Worm (Caenorhabditis elegans): ENCODE measurements around the gene C24B9.3.

The C24B9.3 gene

ce11 chrV:2711429-2711828, at the start of gene C24B9.3:
Gene C24B9.3, minus strand, starts transcription at chrV:2711599.
- TF ChIP-seq B0310.2 (tag; optimal IDR thresholded peaks at IDR 0.05) (no peak), ets-7 (tag; optimal IDR thresholded peaks at IDR 0.05) (no peak), hnd-1 (tag; optimal IDR thresholded peaks at IDR 0.05) (no peak), tbx-11 (GFP tag; IDR thresholded peaks at IDR 0.05) (no peak), aly-1 (tag; optimal IDR thresholded peaks at IDR 0.05) (no peak), pes-1 (GFP tag; IDR thresholded peaks at IDR 0.05) (no peak), flt-1 (GFP tag; IDR thresholded peaks at IDR 0.05) (no peak), tbx-37 (GFP tag; conservative IDR thresholded peaks at IDR 0.05) (no peak), tra-4 (tag; optimal IDR thresholded peaks at IDR 0.05) (no peak)

ce11 chrV:2759456-2759855, 48.1 kb upstream of the C24B9.3 start, which contains the start of gene srg-58:
Gene srg-58, minus strand, starts transcription at chrV:2759556.
- no peak for TF ChIP-seq F13C5.2 (tag; optimal IDR thresholded peaks at IDR 0.05)
- no peak for TF ChIP-seq ets-7 (tag; optimal IDR thresholded peaks at IDR 0.05)
- TF ChIP-seq B0310.2 (tag; optimal IDR thresholded peaks at IDR 0.05) = no peak
- TF ChIP-seq tbx-37 (GFP tag; conservative IDR thresholded peaks at IDR 0.05) = no peak
- no peak for TF ChIP-seq tbx-11 (GFP tag; IDR thresholded peaks at IDR 0.05)
- TF ChIP-seq ceh-36 (tag; optimal IDR thresholded peaks at IDR 0.05) = no peak
- TF ChIP-seq hmg-4 (GFP tag; optimal IDR thresholded peaks at IDR 0.05) = no peak
- TF ChIP-seq tra-4 (tag; optimal IDR thresholded peaks at IDR 0.05) = no peak
- TF ChIP-seq aly-1 (tag; optimal IDR thresholded peaks at IDR 0.05) = no peak
- TF ChIP-seq sea-1 (GFP tag; conservative IDR thresholded peaks at IDR 0.05) = no peak
- no peak for TF ChIP-seq hnd-1 (tag; optimal IDR thresholded peaks at IDR 0.05)
- no peak for TF ChIP-seq pes-1 (GFP tag; IDR thresholded peaks at IDR 0.05)
- no peak for TF ChIP-seq ama-1 (optimal IDR thresholded peaks at IDR 0.05)
- TF ChIP-seq ceh-13 (GFP tag; optimal IDR thresholded peaks at IDR 0.05) = no peak
- no peak for TF ChIP-seq flt-1 (GFP tag; IDR thresholded peaks at IDR 0.05)
- no peak for TF ChIP-seq scrt-1 (GFP tag; IDR thresholded peaks at IDR 0.05)

ce11 chrV:2758437-2758836, 47.0 kb upstream of the C24B9.3 start:
- no peak for TF ChIP-seq sea-1 (GFP tag; conservative IDR thresholded peaks at IDR 0.05)
- no peak for TF ChIP-seq scrt-1 (GFP tag; IDR thresholded peaks at IDR 0.05)
- no peak for TF ChIP-seq tra-4 (tag; optimal IDR thresholded peaks at IDR 0.05)
- no peak for TF ChIP-seq ceh-36 (tag; optimal IDR thresholded peaks at IDR 0.05)

- TF ChIP-seq ceh-36 (tag; optimal IDR thresholded peaks at IDR 0.05) (no peak), hnd-1 (tag; optimal IDR thresholded peaks at IDR 0.05) (no peak), scrt-1 (GFP tag; IDR thresholded peaks at IDR 0.05) (no peak), ceh-13 (GFP tag; optimal IDR thresholded peaks at IDR 0.05) (no peak), sea-1 (GFP tag; conservative IDR thresholded peaks at IDR 0.05) (no peak), ets-7 (tag; optimal IDR thresholded peaks at IDR 0.05) (no peak), hmbx-1 (tag; optimal IDR thresholded peaks at IDR 0.05) (no peak), hmg-4 (GFP tag; optimal IDR thresholded peaks at IDR 0.05) (no peak), pes-1 (GFP tag; IDR thresholded peaks at IDR 0.05) (no peak), flt-1 (GFP tag; IDR thresholded peaks at IDR 0.05) (no peak), aly-1 (tag; optimal IDR thresholded peaks at IDR 0.05) (no peak), tbx-37 (GFP tag; conservative IDR thresholded peaks at IDR 0.05) (no peak), F13C5.2 (tag; optimal IDR thresholded peaks at IDR 0.05) (no peak), B0310.2 (tag; optimal IDR thresholded peaks at IDR 0.05) (no peak), tra-4 (tag; optimal IDR thresholded peaks at IDR 0.05) (no peak), tbx-11 (GFP tag; IDR thresholded peaks at IDR 0.05) (no peak), ama-1 (optimal IDR thresholded peaks at IDR 0.05) (no peak)
Observed at ce11 chrV:2757226-2757893, 46.0 kb upstream of the C24B9.3 start, which contains the start of gene srx-28. Gene srx-28, minus strand, starts transcription at chrV:2757276.

ce11 chrV:2753007-2753406, 41.6 kb upstream of the C24B9.3 start, which contains the start of gene srx-26:
Gene srx-26, minus strand, starts transcription at chrV:2753107.
- TF ChIP-seq hmbx-1 (tag; optimal IDR thresholded peaks at IDR 0.05) (no peak), pes-1 (GFP tag; IDR thresholded peaks at IDR 0.05) (no peak), hmg-4 (GFP tag; optimal IDR thresholded peaks at IDR 0.05) (no peak), F13C5.2 (tag; optimal IDR thresholded peaks at IDR 0.05) (no peak), tra-4 (tag; optimal IDR thresholded peaks at IDR 0.05) (no peak), flt-1 (GFP tag; IDR thresholded peaks at IDR 0.05) (no peak), ceh-36 (tag; optimal IDR thresholded peaks at IDR 0.05) (no peak), ceh-13 (GFP tag; optimal IDR thresholded peaks at IDR 0.05) (no peak), scrt-1 (GFP tag; IDR thresholded peaks at IDR 0.05) (no peak), ama-1 (optimal IDR thresholded peaks at IDR 0.05) (no peak), ets-7 (tag; optimal IDR thresholded peaks at IDR 0.05) (no peak), hnd-1 (tag; optimal IDR thresholded peaks at IDR 0.05) (no peak), tbx-11 (GFP tag; IDR thresholded peaks at IDR 0.05) (no peak), aly-1 (tag; optimal IDR thresholded peaks at IDR 0.05) (no peak), sea-1 (GFP tag; conservative IDR thresholded peaks at IDR 0.05) (no peak), tbx-37 (GFP tag; conservative IDR thresholded peaks at IDR 0.05) (no peak), B0310.2 (tag; optimal IDR thresholded peaks at IDR 0.05) (no peak)

ce11 chrV:2750006-2750405, 38.6 kb upstream of the C24B9.3 start, which contains the start of gene srx-24:
Gene srx-24, minus strand, starts transcription at chrV:2750106.
- TF ChIP-seq ets-7 (tag; optimal IDR thresholded peaks at IDR 0.05) = no peak
- TF ChIP-seq hnd-1 (tag; optimal IDR thresholded peaks at IDR 0.05) = no peak
- TF ChIP-seq ceh-13 (GFP tag; optimal IDR thresholded peaks at IDR 0.05) = no peak
- no peak for TF ChIP-seq tra-4 (tag; optimal IDR thresholded peaks at IDR 0.05)
- TF ChIP-seq tbx-37 (GFP tag; conservative IDR thresholded peaks at IDR 0.05) = no peak
- no peak for TF ChIP-seq tbx-11 (GFP tag; IDR thresholded peaks at IDR 0.05)
- TF ChIP-seq aly-1 (tag; optimal IDR thresholded peaks at IDR 0.05) = no peak
- no peak for TF ChIP-seq ceh-36 (tag; optimal IDR thresholded peaks at IDR 0.05)
- no peak for TF ChIP-seq pes-1 (GFP tag; IDR thresholded peaks at IDR 0.05)

- TF ChIP-seq aly-1 (tag; optimal IDR thresholded peaks at IDR 0.05) (no peak), ama-1 (optimal IDR thresholded peaks at IDR 0.05) (no peak), hnd-1 (tag; optimal IDR thresholded peaks at IDR 0.05) (no peak), ceh-36 (tag; optimal IDR thresholded peaks at IDR 0.05) (no peak), ets-7 (tag; optimal IDR thresholded peaks at IDR 0.05) (no peak), pes-1 (GFP tag; IDR thresholded peaks at IDR 0.05) (no peak), hmg-4 (GFP tag; optimal IDR thresholded peaks at IDR 0.05) (no peak), tra-4 (tag; optimal IDR thresholded peaks at IDR 0.05) (no peak), F13C5.2 (tag; optimal IDR thresholded peaks at IDR 0.05) (no peak), tbx-37 (GFP tag; conservative IDR thresholded peaks at IDR 0.05) (no peak), flt-1 (GFP tag; IDR thresholded peaks at IDR 0.05) (no peak), hmbx-1 (tag; optimal IDR thresholded peaks at IDR 0.05) (no peak), scrt-1 (GFP tag; IDR thresholded peaks at IDR 0.05) (no peak), ceh-13 (GFP tag; optimal IDR thresholded peaks at IDR 0.05) (no peak), B0310.2 (tag; optimal IDR thresholded peaks at IDR 0.05) (no peak), sea-1 (GFP tag; conservative IDR thresholded peaks at IDR 0.05) (no peak)
Observed at ce11 chrV:2746404-2746803, 35.0 kb upstream of the C24B9.3 start.

Data from whole organism, early embryonic.